Fruit fly (Drosophila melanogaster): Measurements from ENCODE around the gene CG34140.

dm6 chr3L:174501-174900, 9.7 kb downstream of the CG34140 start:
- TF ChIP-seq Sin3A (optimal IDR thresholded peaks at IDR 0.05) (no peak), h (optimal IDR thresholded peaks at IDR 0.05) (no peak), Myc (optimal IDR thresholded peaks at IDR 0.05) (no peak), psq (optimal IDR thresholded peaks at IDR 0.05) (no peak)

Measured in Kc167 (cell line).